Fruit fly (Drosophila melanogaster) whole organism, embryonic: ENCODE results near the gene CG4278.

ENCODE experiments used
- CG10147 ChIP-seq: fragments of 200-800 bp; sonication (Bioruptor generic); optimal IDR thresholded peaks from 2 replicates; lab custom pipeline; 2019; ENCODE audit warnings: missing biosample characterization, mild to moderate bottlenecking, missing genetic modification characterization, moderate library complexity
- CG10654 ChIP-seq: fragments of 200-800 bp; sonication (Bioruptor generic); optimal IDR thresholded peaks from 2 replicates; lab custom pipeline; 2016; ENCODE audit warnings: missing biosample characterization, missing genetic modification characterization
- CG11093 ChIP-seq: fragments of 200-800 bp; sonication (Bioruptor generic); IDR thresholded peaks from 3 replicates; pipeline ENCODE4 v1.3.6; 2022; ENCODE audit warnings: missing biosample characterization, missing genetic modification characterization
- CG12071 ChIP-seq: fragments of 200-800 bp; sonication (Bioruptor generic); optimal IDR thresholded peaks from 3 replicates; lab custom pipeline; 2018; ENCODE audit warnings: missing biosample characterization, mild to moderate bottlenecking, missing genetic modification characterization
- CG12219 ChIP-seq: fragments of 200-800 bp; sonication (Bioruptor generic); optimal IDR thresholded peaks from 3 replicates; lab custom pipeline; 2018; ENCODE audit warnings: missing biosample characterization, mild to moderate bottlenecking, missing genetic modification characterization
- CG13624 ChIP-seq: fragments of 200-800 bp; sonication (Bioruptor generic); optimal IDR thresholded peaks from 2 replicates; lab custom pipeline; 2016; ENCODE audit warnings: missing biosample characterization, missing genetic modification characterization
- CG14441 ChIP-seq: fragments of 200-800 bp; sonication (Bioruptor generic); IDR thresholded peaks from 2 replicates; pipeline ENCODE4 v1.3.6; 2022; ENCODE audit warnings: missing biosample characterization, missing genetic modification characterization
- CG15269 ChIP-seq: fragments of 200-800 bp; sonication (Bioruptor generic); optimal IDR thresholded peaks from 2 replicates; lab custom pipeline; 2018; ENCODE audit warnings: missing biosample characterization, mild to moderate bottlenecking, missing genetic modification characterization, moderate library complexity
- CG15479 ChIP-seq: fragments of 200-800 bp; sonication (Bioruptor generic); optimal IDR thresholded peaks from 3 replicates; lab custom pipeline; 2019; ENCODE audit warnings: missing biosample characterization, mild to moderate bottlenecking, missing genetic modification characterization, moderate library complexity
- CG17829 ChIP-seq: fragments of 200-800 bp; optimal IDR thresholded peaks from 2 replicates; lab custom pipeline; 2019; ENCODE audit warnings: missing biosample characterization, mild to moderate bottlenecking, missing genetic modification characterization, moderate library complexity
- CG18619 ChIP-seq: fragments of 200-800 bp; sonication (Bioruptor generic); optimal IDR thresholded peaks from 3 replicates; lab custom pipeline; 2017; ENCODE audit warnings: missing biosample characterization, mild to moderate bottlenecking, missing genetic modification characterization
- CG2129 ChIP-seq: fragments of 200-800 bp; sonication (Bioruptor generic); IDR thresholded peaks from 2 replicates; pipeline ENCODE4 v1.3.6; 2022; ENCODE audit warnings: missing biosample characterization, missing genetic modification characterization; ENCODE audit not compliant: partially characterized antibody
- CG30403 ChIP-seq: fragments of 200-800 bp; sonication (Bioruptor generic); optimal IDR thresholded peaks from 3 replicates; lab custom pipeline; 2016; ENCODE audit warnings: missing biosample characterization, missing genetic modification characterization
- CG31365 ChIP-seq: fragments of 200-800 bp; sonication (Bioruptor generic); optimal IDR thresholded peaks from 2 replicates; lab custom pipeline; 2018; ENCODE audit warnings: missing biosample characterization, mild to moderate bottlenecking, missing genetic modification characterization
- CG32532 ChIP-seq: fragments of 200-800 bp; sonication (Bioruptor generic); IDR thresholded peaks from 2 replicates; pipeline ENCODE4 v1.3.6; 2022; ENCODE audit warnings: missing biosample characterization, missing genetic modification characterization
- CG32767 ChIP-seq: fragments of 200-800 bp; sonication (Bioruptor generic); IDR thresholded peaks from 2 replicates; pipeline ENCODE4 v1.3.6; 2022; ENCODE audit warnings: missing biosample characterization, missing genetic modification characterization
- CG6654 ChIP-seq: fragments of 200-800 bp; sonication (Bioruptor generic); optimal IDR thresholded peaks from 2 replicates; lab custom pipeline; 2017; ENCODE audit warnings: missing biosample characterization, mild to moderate bottlenecking, missing genetic modification characterization
- CG7928 ChIP-seq: fragments of 200-800 bp; sonication (Bioruptor generic); optimal IDR thresholded peaks from 2 replicates; lab custom pipeline; 2017; ENCODE audit warnings: missing biosample characterization, mild to moderate bottlenecking, missing genetic modification characterization
- CG8089 ChIP-seq: fragments of 200-800 bp; sonication (Bioruptor generic); optimal IDR thresholded peaks from 3 replicates; lab custom pipeline; 2016; ENCODE audit warnings: missing biosample characterization, missing genetic modification characterization
- CG8765 ChIP-seq: fragments of 200-800 bp; sonication (Bioruptor generic); IDR thresholded peaks from 2 replicates; pipeline ENCODE4 v1.3.6; 2022; ENCODE audit warnings: missing biosample characterization, missing genetic modification characterization
- D19B ChIP-seq: fragments of 200-800 bp; sonication (Bioruptor generic); optimal IDR thresholded peaks from 2 replicates; lab custom pipeline; 2017; ENCODE audit warnings: missing biosample characterization, mild to moderate bottlenecking, missing genetic modification characterization
- Dad ChIP-seq: fragments of 200-800 bp; sonication (Bioruptor generic); optimal IDR thresholded peaks from 3 replicates; lab custom pipeline; 2016; ENCODE audit warnings: missing biosample characterization, missing genetic modification characterization
- Fer2 ChIP-seq: fragments of 200-800 bp; sonication (Bioruptor generic); optimal IDR thresholded peaks from 2 replicates; lab custom pipeline; 2018; ENCODE audit warnings: missing biosample characterization, mild to moderate bottlenecking, missing genetic modification characterization, moderate library complexity
- HLH4C ChIP-seq: fragments of 200-800 bp; sonication (Bioruptor generic); IDR thresholded peaks from 3 replicates; pipeline ENCODE4 v1.3.6; 2022; ENCODE audit warnings: missing biosample characterization, missing genetic modification characterization; ENCODE audit not compliant: partially characterized antibody
- HLH54F ChIP-seq: fragments of 200-800 bp; sonication (Bioruptor generic); optimal IDR thresholded peaks from 3 replicates; lab custom pipeline; 2016; ENCODE audit warnings: missing biosample characterization, missing genetic modification characterization
- Hr78 ChIP-seq, 2 experiments: fragments of 200-800 bp in 1 of 2; fragments of >200 bp in 1 of 2; sonication (Bioruptor generic) in 1 of 2; optimal IDR thresholded peaks; 2 replicates each; lab custom pipeline; 2017 to 2019; ENCODE audit warnings: missing biosample characterization in 2 of 2, missing genetic modification characterization in 2 of 2, mild to moderate bottlenecking in 1 of 2, moderate library complexity in 1 of 2
- Hsf ChIP-seq: fragments of 200-800 bp; sonication (Bioruptor generic); optimal IDR thresholded peaks from 3 replicates; lab custom pipeline; 2016; ENCODE audit warnings: missing biosample characterization, missing genetic modification characterization
- Jarid2 ChIP-seq: fragments of 200-800 bp; sonication (Bioruptor generic); optimal IDR thresholded peaks from 3 replicates; lab custom pipeline; 2017; ENCODE audit warnings: mild to moderate bottlenecking, missing biosample characterization, missing genetic modification reagents, missing genetic modification characterization
- Scr ChIP-seq: fragments of 200-800 bp; sonication (Bioruptor generic); IDR thresholded peaks from 2 replicates; pipeline ENCODE4 v1.3.6; 2022; ENCODE audit warnings: missing biosample characterization, missing genetic modification characterization; ENCODE audit not compliant: partially characterized antibody
- Sox100B ChIP-seq: fragments of 200-800 bp; sonication (Bioruptor generic); optimal IDR thresholded peaks from 3 replicates; lab custom pipeline; 2018; ENCODE audit warnings: missing biosample characterization, mild to moderate bottlenecking, missing genetic modification characterization
- Sry-δ ChIP-seq: fragments of 200-800 bp; sonication (Bioruptor generic); optimal IDR thresholded peaks from 2 replicates; lab custom pipeline; 2016; ENCODE audit warnings: missing biosample characterization, missing genetic modification characterization
- Trl ChIP-seq, 3 experiments: fragments of >200 bp in 2 of 3; fragments of 200-800 bp in 1 of 3; sonication (Bioruptor generic) in 1 of 3; optimal IDR thresholded peaks; 2 replicates in 1 of 3; 3 replicates in 2 of 3; lab custom pipeline; 2016 to 2017; ENCODE audit warnings: missing biosample characterization in 1 of 3, missing genetic modification characterization in 1 of 3
- Usf ChIP-seq: fragments of 200-800 bp; sonication (Bioruptor generic); optimal IDR thresholded peaks from 2 replicates; lab custom pipeline; 2017; ENCODE audit warnings: missing genotype, missing biosample characterization, missing genetic modification characterization
- ab ChIP-seq: fragments of 200-800 bp; sonication (Bioruptor generic); optimal IDR thresholded peaks from 2 replicates; lab custom pipeline; 2016; ENCODE audit warnings: missing biosample characterization, missing genetic modification characterization
- ap ChIP-seq: fragments of 200-800 bp; sonication (Bioruptor generic); IDR thresholded peaks from 2 replicates; pipeline ENCODE4 v1.3.6; 2022; ENCODE audit warnings: missing biosample characterization, missing genetic modification characterization
- cad ChIP-seq: fragments of >200 bp; optimal IDR thresholded peaks from 2 replicates; lab custom pipeline; 2017; ENCODE audit warnings: missing biosample characterization, missing genetic modification characterization
- ewg ChIP-seq: fragments of 200-800 bp; sonication (Bioruptor generic); optimal IDR thresholded peaks from 3 replicates; lab custom pipeline; 2017; ENCODE audit warnings: mild to moderate bottlenecking, missing biosample characterization, missing genetic modification reagents, missing genetic modification characterization
- eyg ChIP-seq: fragments of 200-800 bp; sonication (Bioruptor generic); optimal IDR thresholded peaks from 3 replicates; lab custom pipeline; 2016; ENCODE audit warnings: missing biosample characterization, missing genetic modification characterization
- grau ChIP-seq: fragments of 200-800 bp; optimal IDR thresholded peaks from 3 replicates; lab custom pipeline; 2019; ENCODE audit warnings: missing biosample characterization, mild to moderate bottlenecking, missing genetic modification characterization, moderate library complexity
- mam ChIP-seq: fragments of 200-800 bp; sonication (Bioruptor generic); optimal IDR thresholded peaks from 3 replicates; lab custom pipeline; 2016; ENCODE audit warnings: missing biosample characterization, missing genetic modification characterization
- peb ChIP-seq: fragments of 200-800 bp; sonication (Bioruptor generic); IDR thresholded peaks from 2 replicates; pipeline ENCODE4 v1.3.6; 2022; ENCODE audit warnings: missing biosample characterization, missing genetic modification characterization
- shn ChIP-seq: fragments of 200-800 bp; sonication (Bioruptor generic); optimal IDR thresholded peaks from 3 replicates; lab custom pipeline; 2016; ENCODE audit warnings: missing biosample characterization, missing genetic modification characterization
- sob ChIP-seq: fragments of 200-800 bp; sonication (Bioruptor generic); IDR thresholded peaks from 2 replicates; pipeline ENCODE4 v1.3.6; 2022; ENCODE audit warnings: missing biosample characterization, missing genetic modification characterization
- tll ChIP-seq, 2 experiments: fragments of 200-800 bp in 1 of 2; fragments of >200 bp in 1 of 2; sonication (Bioruptor generic) in 1 of 2; optimal IDR thresholded peaks; 2 replicates each; lab custom pipeline; 2017 to 2019; ENCODE audit warnings: missing biosample characterization in 2 of 2, missing genetic modification characterization in 2 of 2, mild to moderate bottlenecking in 1 of 2, moderate library complexity in 1 of 2
- toy ChIP-seq: fragments of 200-800 bp; sonication (Bioruptor generic); IDR thresholded peaks from 2 replicates; pipeline ENCODE4 v1.3.6; 2022; ENCODE audit warnings: missing biosample characterization, missing genetic modification characterization
- ttk ChIP-seq: fragments of 200-800 bp; sonication (Bioruptor generic); IDR thresholded peaks from 2 replicates; pipeline ENCODE4 v2.1.2; 2022; ENCODE audit warnings: missing biosample characterization, missing genetic modification characterization
- tup ChIP-seq: fragments of 200-800 bp; sonication (Bioruptor generic); optimal IDR thresholded peaks from 2 replicates; lab custom pipeline; 2016; ENCODE audit warnings: missing biosample characterization, mild to moderate bottlenecking, missing genetic modification characterization, moderate library complexity
- zf30C ChIP-seq: fragments of 200-800 bp; sonication (Bioruptor generic); optimal IDR thresholded peaks from 3 replicates; lab custom pipeline; 2018; ENCODE audit warnings: missing biosample characterization, mild to moderate bottlenecking, missing genetic modification characterization

The CG4278 gene

DNA sequence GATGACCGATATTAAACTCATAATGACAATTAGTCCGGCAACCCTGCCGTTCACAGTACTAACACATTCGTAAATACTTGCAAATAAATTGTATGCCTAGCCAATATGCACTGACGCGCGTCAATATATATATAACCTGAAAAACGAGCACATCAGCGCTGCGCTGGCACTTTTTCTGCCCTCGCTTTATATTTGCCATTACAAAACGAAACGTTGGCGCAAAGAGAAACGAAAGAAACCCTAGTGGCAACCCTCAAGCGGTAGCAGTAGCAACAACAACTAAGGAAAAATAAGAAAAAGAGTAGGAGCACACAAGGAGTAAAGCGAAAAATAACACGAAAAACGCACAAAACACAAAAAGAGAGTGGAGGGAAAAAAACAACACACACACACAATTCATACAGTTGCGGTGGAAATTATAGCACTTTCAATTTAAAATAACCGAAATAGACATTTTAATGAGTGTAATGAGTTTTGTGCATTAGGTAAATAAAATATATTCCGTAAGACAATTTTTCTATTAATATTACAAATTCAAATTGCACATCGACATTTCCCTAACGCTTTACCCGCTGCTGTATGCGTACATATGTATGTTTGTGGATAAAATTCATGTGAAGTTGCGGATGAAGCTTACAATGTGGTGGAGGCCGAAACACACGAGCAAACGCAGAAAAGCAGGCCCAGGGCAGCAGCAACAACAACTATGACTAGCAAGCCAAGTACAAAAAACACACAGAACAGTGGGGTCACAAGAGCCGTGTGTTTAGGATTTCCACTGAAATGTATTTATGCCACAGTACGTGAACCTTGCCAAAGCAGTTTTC, 24.1 kb downstream of the CG4278 start (continued):
- TF ChIP-seq HLH4C (GFP tag; lab: Robert Waterston, UW) (no peak), Jarid2 (GFP tag; lab: Kevin White, UChicago) (peak; percentile 95), CG18619 (GFP tag; lab: Kevin White, UChicago) (peak; percentile 99), sob (GFP tag; lab: Robert Waterston, UW) (peak; percentile 99), CG8765 (GFP tag; lab: Robert Waterston, UW) (peak; percentile 97), CG7928 (GFP tag; lab: Kevin White, UChicago) (peak; percentile 85), eyg (peak; percentile 96), CG32767 (peak; percentile 99), Sox100B (GFP tag; lab: Kevin White, UChicago) (peak; percentile 99), Hr78 (GFP tag; optimal IDR thresholded peaks at IDR 0.05; lab: Kevin White, UChicago) (peak in 1 of 2 experiments; percentile 96), CG31365 (tag; lab: Kevin White, UChicago) (peak; percentile 94), CG15479 (GFP tag; lab: Kevin White, UChicago) (peak; percentile 75), Trl (optimal IDR thresholded peaks at IDR 0.05; lab: Kevin White, UChicago) (peak in 1 of 2 experiments; percentile 40), Trl (GFP tag; optimal IDR thresholded peaks at IDR 0.05; lab: Kevin White, UChicago) (peak; percentile 98), CG12219 (GFP tag; lab: Kevin White, UChicago) (peak; percentile 99), ap (GFP tag; lab: Robert Waterston, UW) (peak; percentile 99), Scr (no peak), Fer2 (tag; lab: Kevin White, UChicago) (peak; percentile 98), zf30C (peak; percentile 25), HLH54F (GFP tag; lab: Kevin White, UChicago) (peak; percentile 98), CG10654 (GFP tag; lab: Kevin White, UChicago) (peak; percentile 97), ab (GFP tag; lab: Kevin White, UChicago) (peak; percentile 99), CG12071 (GFP tag; lab: Kevin White, UChicago) (peak; percentile 99), ttk (GFP tag; lab: Robert Waterston, UW) (peak; percentile 98), CG17829 (tag; lab: Kevin White, UChicago) (peak; percentile 99), CG32532 (GFP tag; lab: Robert Waterston, UW) (peak; percentile 99), CG8089 (GFP tag; lab: Kevin White, UChicago) (peak; percentile 95), CG14441 (GFP tag; lab: Robert Waterston, UW) (peak; percentile 99), tup (GFP tag; lab: Kevin White, UChicago) (peak; percentile 96), CG30403 (GFP tag; lab: Kevin White, UChicago) (peak; percentile 99), CG10147 (GFP tag; lab: Kevin White, UChicago) (peak; percentile 99), CG2129 (GFP tag; lab: Robert Waterston, UW) (no peak), peb (GFP tag; lab: Robert Waterston, UW) (peak; percentile 98), CG11093 (peak; percentile 97), Hsf (GFP tag; lab: Kevin White, UChicago) (peak; percentile 99), grau (tag; lab: Kevin White, UChicago) (peak; percentile 99), shn (GFP tag; lab: Kevin White, UChicago) (peak; percentile 88), Dad (GFP tag; lab: Kevin White, UChicago) (peak; percentile 97), CG13624 (peak; percentile 99), D19B (peak; percentile 96), Usf (GFP tag; lab: Kevin White, UChicago) (peak; percentile 96), Sry-δ (GFP tag; lab: Kevin White, UChicago) (peak; percentile 67), ewg (GFP tag; lab: Kevin White, UChicago) (peak; percentile 97), cad (GFP tag; lab: Kevin White, UChicago) (no peak), tll (GFP tag; optimal IDR thresholded peaks at IDR 0.05; lab: Kevin White, UChicago) (peak in 1 of 2 experiments; percentile 66), toy (GFP tag; lab: Robert Waterston, UW) (peak; percentile 97), CG15269 (tag; lab: Kevin White, UChicago) (peak; percentile 99), mam (GFP tag; lab: Kevin White, UChicago) (peak; percentile 98), CG6654 (peak; percentile 93)
